Worm (Caenorhabditis elegans) whole organism, L3 larva: ENCODE data around the gene emre-1.

Experiments
- ama-1 ChIP-seq: fragments of 150-350 bp; optimal IDR thresholded peaks from 2 replicates; lab custom pipeline; 2018
- egl-27 ChIP-seq: sonication (generic microtip); optimal IDR thresholded peaks from 4 replicates; lab custom pipeline; 2017; ENCODE audit warnings: missing biosample characterization, missing genetic modification reagents, missing genetic modification characterization
- elt-2 ChIP-seq: sonication (generic microtip); optimal IDR thresholded peaks from 2 replicates; lab custom pipeline; 2016; ENCODE audit warnings: missing genetic modification reagents, mild to moderate bottlenecking, missing genetic modification characterization, missing compliant biosample characterization
- nhr-28 ChIP-seq: fragments of 150-350 bp; optimal IDR thresholded peaks from 2 replicates; lab custom pipeline; 2014; ENCODE audit warnings: missing biosample characterization, missing genetic modification characterization
- sea-2 ChIP-seq: fragments of 150-350 bp; sonication (generic microtip); optimal IDR thresholded peaks from 4 replicates; lab custom pipeline; 2014; ENCODE audit warnings: missing biosample characterization, missing genetic modification reagents, missing genetic modification characterization
- snpc-4 ChIP-seq: fragments of 150-350 bp; optimal IDR thresholded peaks from 2 replicates; lab custom pipeline; 2014; ENCODE audit warnings: missing biosample characterization, missing genetic modification characterization
- tbx-2 ChIP-seq: sonication (generic microtip); optimal IDR thresholded peaks from 2 replicates; lab custom pipeline; 2016; ENCODE audit warnings: mild to moderate bottlenecking, missing genetic modification characterization, missing compliant biosample characterization
- unc-39 ChIP-seq: sonication (generic microtip); optimal IDR thresholded peaks from 4 replicates; lab custom pipeline; 2017; ENCODE audit warnings: missing biosample characterization, missing genetic modification characterization
- zag-1 ChIP-seq: fragments of 150-350 bp; optimal IDR thresholded peaks from 2 replicates; lab custom pipeline; 2014; ENCODE audit warnings: missing biosample characterization, missing genetic modification characterization
- ztf-11 ChIP-seq: fragments of 150-350 bp; optimal IDR thresholded peaks from 2 replicates; lab custom pipeline; 2014; ENCODE audit warnings: missing biosample characterization, missing genetic modification characterization
- ztf-4 ChIP-seq: fragments of 150-350 bp; optimal IDR thresholded peaks from 2 replicates; lab custom pipeline; 2014; ENCODE audit warnings: missing biosample characterization, missing genetic modification characterization

DNA sequence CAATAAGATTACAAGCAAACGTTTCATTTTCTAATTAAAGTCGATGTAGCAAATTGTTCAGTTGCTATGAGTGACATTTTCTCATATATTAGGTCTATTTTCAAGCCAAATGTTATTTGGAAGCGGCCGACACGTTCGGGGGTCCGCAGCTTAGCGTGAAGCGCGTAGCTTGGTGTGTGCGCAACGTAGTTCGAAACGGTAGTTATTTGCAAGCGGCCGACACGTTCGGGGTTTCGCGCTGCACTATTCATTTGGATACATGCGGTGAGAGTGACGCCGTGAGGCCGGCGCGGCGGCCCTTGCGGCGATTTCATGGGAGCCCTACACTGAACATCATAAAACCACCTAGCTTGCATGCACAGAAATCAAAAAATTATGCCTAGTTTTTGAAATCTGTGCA lies 8.7 kb downstream of the emre-1 start:
- TF ChIP-seq unc-39 (no peak), ztf-11 (no peak), snpc-4 (peak; percentile 40), ztf-4 (tag; lab: Kevin White, UChicago) (no peak), elt-2 (no peak), zag-1 (tag; lab: Kevin White, UChicago) (no peak), nhr-28 (tag; lab: Kevin White, UChicago) (no peak), ama-1 (no peak), tbx-2 (tag; lab: Kevin White, UChicago) (no peak), sea-2 (GFP tag; lab: Kevin White, UChicago) (no peak), egl-27 (tag; lab: Kevin White, UChicago) (no peak)
